4 worm cellular contexts compared by ENCODE assay signal in genomic region chrX:410073-410572, ce11.
TF ChIP-seq lines count a peak whose summit lies in the region.

No protein-coding gene starts in this region.

TF ChIP-seq in whole organism, L2 larva, 48 proteins besides CTCF, POLR2A, EP300 and RAD21 (continued from another document):
- TF ChIP-seq crh-2 (tag; optimal IDR thresholded peaks at IDR 0.05; lab: Kevin White, UChicago) (peak; percentile 92), ceh-16 (tag; optimal IDR thresholded peaks at IDR 0.05; lab: Kevin White, UChicago) (peak; percentile 56), ama-1 (optimal IDR thresholded peaks at IDR 0.05; lab: Kevin White, UChicago) (no peak), nhr-129 (tag; optimal IDR thresholded peaks at IDR 0.05; lab: Kevin White, UChicago) (peak; percentile 98), Y55F3AM.14 (GFP tag; optimal IDR thresholded peaks at IDR 0.05; lab: Kevin White, UChicago) (peak; percentile 65), nhr-10 (tag; optimal IDR thresholded peaks at IDR 0.05; lab: Kevin White, UChicago) (peak; percentile 68), zag-1 (tag; optimal IDR thresholded peaks at IDR 0.05; lab: Kevin White, UChicago) (peak; percentile 64), unc-55 (GFP tag; optimal IDR thresholded peaks at IDR 0.05; lab: Kevin White, UChicago) (peak; percentile 85), R02D3.7 (tag; optimal IDR thresholded peaks at IDR 0.05; lab: Kevin White, UChicago) (peak; percentile 26), nhr-77 (tag; optimal IDR thresholded peaks at IDR 0.05; lab: Kevin White, UChicago) (peak; percentile 77), ZK546.5 (tag; optimal IDR thresholded peaks at IDR 0.05; lab: Kevin White, UChicago) (peak; percentile 51), F13H6.1 (tag; optimal IDR thresholded peaks at IDR 0.05; lab: Kevin White, UChicago) (peak; percentile 94), lin-13 (GFP tag; optimal IDR thresholded peaks at IDR 0.05; lab: Kevin White, UChicago) (peak; percentile 87), nhr-25 (tag; optimal IDR thresholded peaks at IDR 0.05; lab: Kevin White, UChicago) (peak; percentile 85), lin-39 (tag; optimal IDR thresholded peaks at IDR 0.05; lab: Kevin White, UChicago) (peak; percentile 74), nhr-237 (tag; optimal IDR thresholded peaks at IDR 0.05; lab: Kevin White, UChicago) (peak; percentile 76), unc-39 (tag; optimal IDR thresholded peaks at IDR 0.05; lab: Kevin White, UChicago) (peak; percentile 23), nhr-6 (tag; optimal IDR thresholded peaks at IDR 0.05; lab: Kevin White, UChicago) (peak; percentile 91), nhr-21 (tag; optimal IDR thresholded peaks at IDR 0.05; lab: Kevin White, UChicago) (peak; percentile 94), gmeb-1 (tag; optimal IDR thresholded peaks at IDR 0.05; lab: Kevin White, UChicago) (peak; percentile 85), nhr-12 (tag; optimal IDR thresholded peaks at IDR 0.05; lab: Kevin White, UChicago) (no peak), fos-1 (tag; optimal IDR thresholded peaks at IDR 0.05; lab: Kevin White, UChicago) (peak; percentile 78), ceh-82 (tag; optimal IDR thresholded peaks at IDR 0.05; lab: Kevin White, UChicago) (peak; percentile 26), alr-1 (tag; optimal IDR thresholded peaks at IDR 0.05; lab: Kevin White, UChicago) (no peak), egl-27 (tag; optimal IDR thresholded peaks at IDR 0.05; lab: Kevin White, UChicago) (peak; percentile 89), C34F6.9 (tag; optimal IDR thresholded peaks at IDR 0.05; lab: Kevin White, UChicago) (peak; percentile 88)

TF ChIP-seq in whole organism, L4 larva, 104 proteins besides CTCF, POLR2A, EP300 and RAD21 (continued from another document and continues in another):
- TF ChIP-seq snpc-4 (tag; optimal IDR thresholded peaks at IDR 0.05; lab: Kevin White, UChicago), result no peak
- peak; percentile 60 for TF ChIP-seq dpl-1 (GFP tag; optimal IDR thresholded peaks at IDR 0.05; lab: Kevin White, UChicago)
- TF ChIP-seq ceh-82 (tag; optimal IDR thresholded peaks at IDR 0.05; lab: Kevin White, UChicago), result no peak
- TF ChIP-seq lin-39 (tag; optimal IDR thresholded peaks at IDR 0.05; lab: Kevin White, UChicago), result no peak
- TF ChIP-seq mxl-2 (GFP tag; conservative IDR thresholded peaks at IDR 0.05; lab: Robert Waterston, UW), result no peak
- peak; percentile 70 for TF ChIP-seq daf-19 (GFP tag; conservative IDR thresholded peaks at IDR 0.05; lab: Robert Waterston, UW)
- TF ChIP-seq nhr-10 (tag; optimal IDR thresholded peaks at IDR 0.05; lab: Kevin White, UChicago), result peak; percentile 68
- peak; percentile 72 for TF ChIP-seq fkh-10 (GFP tag; optimal IDR thresholded peaks at IDR 0.05; lab: Kevin White, UChicago)
- TF ChIP-seq gei-8 (GFP tag; optimal IDR thresholded peaks at IDR 0.05; lab: Kevin White, UChicago), result peak; percentile 75
- no peak; the same call in 1 of the 2 replicates for TF ChIP-seq set-16 (GFP tag; IDR thresholded peaks at IDR 0.05; lab: Robert Waterston, UW)
- peak; percentile 70 for TF ChIP-seq lin-29 (GFP tag; IDR thresholded peaks at IDR 0.05; lab: Robert Waterston, UW)
- TF ChIP-seq T26A8.4 (GFP tag; IDR thresholded peaks at IDR 0.05; lab: Robert Waterston, UW), result peak; percentile 96
- peak; percentile 83 for TF ChIP-seq mes-2 (tag; optimal IDR thresholded peaks at IDR 0.05; lab: Kevin White, UChicago; ENCODE audit: poor library complexity, severe bottlenecking)
- no peak for TF ChIP-seq lin-15B (tag; optimal IDR thresholded peaks at IDR 0.05; lab: Kevin White, UChicago)
- no peak for TF ChIP-seq cey-2 (tag; optimal IDR thresholded peaks at IDR 0.05; lab: Kevin White, UChicago; ENCODE audit: borderline replicate concordance, insufficient read depth)
- peak; percentile 70 for TF ChIP-seq ztf-7 (tag; optimal IDR thresholded peaks at IDR 0.05; lab: Kevin White, UChicago)
- peak; percentile 95 for TF ChIP-seq nhr-77 (tag; optimal IDR thresholded peaks at IDR 0.05; lab: Kevin White, UChicago)
- peak; percentile 83 for TF ChIP-seq hlh-30 (tag; optimal IDR thresholded peaks at IDR 0.05; lab: Kevin White, UChicago; ENCODE audit: insufficient read depth)
- TF ChIP-seq zip-11 (GFP tag; IDR thresholded peaks at IDR 0.05; lab: Robert Waterston, UW), result no peak
- TF ChIP-seq ZK337.2 (GFP tag; IDR thresholded peaks at IDR 0.05; lab: Robert Waterston, UW), result 0 out of 2 replicates have a peak, but pooled peaks have one; percentile 53
- TF ChIP-seq fos-1 (tag; optimal IDR thresholded peaks at IDR 0.05; lab: Kevin White, UChicago), result peak; percentile 67
- peak; percentile 84 for TF ChIP-seq zfp-3 (GFP tag; conservative IDR thresholded peaks at IDR 0.05; lab: Robert Waterston, UW)
- peak; percentile 81 for TF ChIP-seq dmd-9 (GFP tag; IDR thresholded peaks at IDR 0.05; lab: Robert Waterston, UW)
- TF ChIP-seq ceh-28 (tag; optimal IDR thresholded peaks at IDR 0.05; lab: Kevin White, UChicago), result peak; percentile 66
- peak; percentile 97 for TF ChIP-seq mep-1 (tag; optimal IDR thresholded peaks at IDR 0.05; lab: Kevin White, UChicago)
- TF ChIP-seq Y5F2A.4 (GFP tag; optimal IDR thresholded peaks at IDR 0.05; lab: Kevin White, UChicago), result no peak
- TF ChIP-seq lin-38 (GFP tag; IDR thresholded peaks at IDR 0.05; lab: Robert Waterston, UW), result peak; percentile 76
- peak; percentile 86 for TF ChIP-seq pha-4 (GFP tag; IDR thresholded peaks at IDR 0.05; lab: Robert Waterston, UW)
- TF ChIP-seq pha-4 (tag; optimal IDR thresholded peaks at IDR 0.05; lab: Kevin White, UChicago), result peak; percentile 44
- peak; percentile 63; the same call in 1 of the 2 replicates for TF ChIP-seq F26F4.8 (GFP tag; conservative IDR thresholded peaks at IDR 0.05; lab: Robert Waterston, UW)
- TF ChIP-seq ceh-20 (GFP tag; IDR thresholded peaks at IDR 0.05; lab: Robert Waterston, UW), result peak; percentile 79
- peak; percentile 95 for TF ChIP-seq egl-43 (GFP tag; IDR thresholded peaks at IDR 0.05; lab: Robert Waterston, UW)
- peak; percentile 45 for TF ChIP-seq nhr-237 (tag; optimal IDR thresholded peaks at IDR 0.05; lab: Kevin White, UChicago)
- TF ChIP-seq lir-3 (tag; optimal IDR thresholded peaks at IDR 0.05; lab: Kevin White, UChicago), result peak; percentile 84
- peak; percentile 79 for TF ChIP-seq tra-1 (GFP tag; IDR thresholded peaks at IDR 0.05; lab: Robert Waterston, UW)

TF ChIP-seq in whole organism, late embryonic, 69 proteins besides CTCF, POLR2A, EP300 and RAD21 (continued from another document and continues in another):
- peak; percentile 95 for TF ChIP-seq ceh-34 (tag; optimal IDR thresholded peaks at IDR 0.05; lab: Kevin White, UChicago)
- TF ChIP-seq ceh-22 (tag; optimal IDR thresholded peaks at IDR 0.05; lab: Kevin White, UChicago), result peak; percentile 85
- TF ChIP-seq pax-1 (tag; optimal IDR thresholded peaks at IDR 0.05; lab: Kevin White, UChicago), result no peak
- TF ChIP-seq unc-55 (GFP tag; optimal IDR thresholded peaks at IDR 0.05; lab: Kevin White, UChicago), result peak; percentile 1
- peak; percentile 67 for TF ChIP-seq ahr-1 (tag; optimal IDR thresholded peaks at IDR 0.05; lab: Kevin White, UChicago)
- peak; percentile 64 for TF ChIP-seq ceh-45 (GFP tag; IDR thresholded peaks at IDR 0.05; lab: Robert Waterston, UW)
- TF ChIP-seq fkh-6 (tag; optimal IDR thresholded peaks at IDR 0.05; lab: Kevin White, UChicago), result peak; percentile 88
- TF ChIP-seq C08G9.2 (tag; optimal IDR thresholded peaks at IDR 0.05; lab: Kevin White, UChicago), result peak; percentile 85
- TF ChIP-seq elt-2 (tag; optimal IDR thresholded peaks at IDR 0.05; lab: Kevin White, UChicago), result peak; percentile 93
- peak; percentile 92 for TF ChIP-seq hlh-6 (tag; optimal IDR thresholded peaks at IDR 0.05; lab: Kevin White, UChicago)
- peak; percentile 39 for TF ChIP-seq hlh-30 (tag; optimal IDR thresholded peaks at IDR 0.05; lab: Kevin White, UChicago; ENCODE audit: insufficient read depth)
- peak; percentile 96 for TF ChIP-seq ceh-18 (tag; optimal IDR thresholded peaks at IDR 0.05; lab: Kevin White, UChicago)
- peak; percentile 87 for TF ChIP-seq unc-86 (tag; optimal IDR thresholded peaks at IDR 0.05; lab: Kevin White, UChicago)
- TF ChIP-seq ceh-2 (tag; optimal IDR thresholded peaks at IDR 0.05; lab: Kevin White, UChicago), result peak; percentile 83
- TF ChIP-seq pha-2 (tag; optimal IDR thresholded peaks at IDR 0.05; lab: Kevin White, UChicago), result peak; percentile 89
- peak; percentile 85 for TF ChIP-seq ceh-14 (tag; optimal IDR thresholded peaks at IDR 0.05; lab: Kevin White, UChicago)
- peak; percentile 81 for TF ChIP-seq fax-1 (tag; optimal IDR thresholded peaks at IDR 0.05; lab: Kevin White, UChicago)
- TF ChIP-seq T23F11.4 (GFP tag; optimal IDR thresholded peaks at IDR 0.05; lab: Kevin White, UChicago), result peak; percentile 77
- peak; percentile 76 for TF ChIP-seq unc-42 (tag; optimal IDR thresholded peaks at IDR 0.05; lab: Kevin White, UChicago)
- peak; percentile 79 for TF ChIP-seq ceh-9 (tag; optimal IDR thresholded peaks at IDR 0.05; lab: Kevin White, UChicago)
- peak; percentile 73 for TF ChIP-seq dve-1 (tag; optimal IDR thresholded peaks at IDR 0.05; lab: Kevin White, UChicago)
- peak; percentile 59 for TF ChIP-seq K02D7.2 (tag; optimal IDR thresholded peaks at IDR 0.05; lab: Kevin White, UChicago)
- peak; percentile 83 for TF ChIP-seq nhr-232 (tag; optimal IDR thresholded peaks at IDR 0.05; lab: Kevin White, UChicago)
- peak; percentile 75 for TF ChIP-seq Y22D7AL.16 (tag; optimal IDR thresholded peaks at IDR 0.05; lab: Kevin White, UChicago)
- TF ChIP-seq mec-3 (tag; optimal IDR thresholded peaks at IDR 0.05; lab: Kevin White, UChicago; ENCODE audit: borderline replicate concordance), result peak; percentile 18
- peak; percentile 95 for TF ChIP-seq ceh-31 (tag; optimal IDR thresholded peaks at IDR 0.05; lab: Kevin White, UChicago)
- peak; percentile 60 for TF ChIP-seq hlh-15 (tag; optimal IDR thresholded peaks at IDR 0.05; lab: Kevin White, UChicago)
- TF ChIP-seq K09A11.1 (tag; optimal IDR thresholded peaks at IDR 0.05; lab: Kevin White, UChicago; ENCODE audit: insufficient read depth), result peak; percentile 81
- TF ChIP-seq zip-5 (tag; optimal IDR thresholded peaks at IDR 0.05; lab: Kevin White, UChicago), result peak; percentile 55
- peak; percentile 57 for TF ChIP-seq ets-4 (tag; optimal IDR thresholded peaks at IDR 0.05; lab: Kevin White, UChicago)
- peak; percentile 87 for TF ChIP-seq dmd-4 (tag; optimal IDR thresholded peaks at IDR 0.05; lab: Kevin White, UChicago; ENCODE audit: borderline replicate concordance)
- peak; percentile 74 for TF ChIP-seq ceh-24 (tag; optimal IDR thresholded peaks at IDR 0.05; lab: Kevin White, UChicago)
- TF ChIP-seq lin-11 (tag; optimal IDR thresholded peaks at IDR 0.05; lab: Kevin White, UChicago), result peak; percentile 84
- TF ChIP-seq ceh-19 (GFP tag; optimal IDR thresholded peaks at IDR 0.05; lab: Kevin White, UChicago), result peak; percentile 89
- peak; percentile 72 for TF ChIP-seq pag-3 (tag; optimal IDR thresholded peaks at IDR 0.05; lab: Kevin White, UChicago; ENCODE audit: borderline replicate concordance)
- TF ChIP-seq tbx-7 (tag; optimal IDR thresholded peaks at IDR 0.05; lab: Kevin White, UChicago), result peak; percentile 43
- TF ChIP-seq ceh-48 (tag; optimal IDR thresholded peaks at IDR 0.05; lab: Kevin White, UChicago), result peak; percentile 65
- TF ChIP-seq fkh-10 (GFP tag; optimal IDR thresholded peaks at IDR 0.05; lab: Kevin White, UChicago), result peak; percentile 65

TF ChIP-seq in whole organism, mixed stage, embryonic, 35 proteins besides CTCF, POLR2A, EP300 and RAD21 (continued from another document):
- TF ChIP-seq ham-2 (GFP tag; optimal IDR thresholded peaks at IDR 0.05; lab: Kevin White, UChicago), result peak; percentile 95
- TF ChIP-seq unc-120 (tag; optimal IDR thresholded peaks at IDR 0.05; lab: Kevin White, UChicago; ENCODE audit: poor library complexity, severe bottlenecking), result peak; percentile 87
- peak; percentile 58 for TF ChIP-seq nhr-28 (tag; optimal IDR thresholded peaks at IDR 0.05; lab: Kevin White, UChicago)
- TF ChIP-seq snpc-4 (tag; optimal IDR thresholded peaks at IDR 0.05; lab: Kevin White, UChicago), result no peak
- TF ChIP-seq ceh-43 (GFP tag; optimal IDR thresholded peaks at IDR 0.05; lab: Kevin White, UChicago), result peak; percentile 80
- TF ChIP-seq nhr-2 (tag; optimal IDR thresholded peaks at IDR 0.05; lab: Kevin White, UChicago), result peak; percentile 24
